Worm (Caenorhabditis elegans) whole organism, late embryonic: Measurements from ENCODE around the gene fkh-5.

ENCODE experiments used
- ceh-9 ChIP-seq: sonication (generic microtip); optimal IDR thresholded peaks from 2 replicates; lab custom pipeline; 2016; ENCODE audit warnings: mild to moderate bottlenecking, missing genetic modification characterization, inconsistent platforms, missing compliant biosample characterization
- dmd-4 ChIP-seq: sonication (generic microtip); optimal IDR thresholded peaks from 2 replicates; lab custom pipeline; 2016; ENCODE audit warnings: borderline replicate concordance, missing genetic modification characterization, missing compliant biosample characterization
- pha-4 ChIP-seq: fragments of 150-350 bp; optimal IDR thresholded peaks from 2 replicates; lab custom pipeline; 2018; ENCODE audit warnings: missing biosample characterization, missing genetic modification reagents, missing genetic modification characterization

DNA sequence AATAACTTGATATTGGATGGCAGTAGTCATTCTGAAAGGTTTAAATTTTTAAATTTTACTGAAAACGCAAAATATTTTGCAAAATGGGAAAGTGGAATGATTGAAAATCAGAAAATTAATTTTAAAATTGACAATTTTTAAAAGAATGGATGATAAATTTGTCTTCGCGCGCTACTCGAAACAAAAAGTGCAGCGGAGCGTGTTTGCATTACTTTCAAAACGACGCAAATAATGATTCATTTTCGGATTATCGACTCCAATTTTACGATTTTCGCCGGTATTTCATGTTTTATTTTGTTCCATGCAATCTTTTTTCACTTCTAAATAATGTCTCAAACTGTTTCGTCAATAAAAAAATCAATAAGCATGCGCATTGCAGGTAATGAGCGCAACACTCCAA, 33.8 kb downstream of the fkh-5 start, which contains the start of the genes tost-1 and arx-6:
- TF ChIP-seq ceh-9 (tag; lab: Kevin White, UChicago) (no peak), dmd-4 (tag; lab: Kevin White, UChicago) (no peak), pha-4 (tag; lab: Kevin White, UChicago) (no peak)
